Worm (Caenorhabditis elegans) whole organism, midembryonic: Measurements from ENCODE around the gene nxf-1.

ENCODE experiments used
- T22C8.4 ChIP-seq: fragments of 200-800 bp; sonication (Bioruptor generic); IDR thresholded peaks from 2 replicates; pipeline ENCODE4 v1.3.6; 2022; ENCODE audit warnings: missing genetic modification characterization, missing compliant biosample characterization
- cog-1 ChIP-seq: sonication (generic microtip); optimal IDR thresholded peaks from 2 replicates; lab custom pipeline; 2016; ENCODE audit warnings: missing genetic modification characterization, missing compliant biosample characterization
- flt-1 ChIP-seq: fragments of 200-800 bp; sonication (Bioruptor generic); IDR thresholded peaks from 2 replicates; pipeline ENCODE4 v1.3.6; 2022; ENCODE audit warnings: missing genetic modification characterization, missing compliant biosample characterization
- klf-2 ChIP-seq: fragments of 200-800 bp; sonication (Bioruptor generic); conservative IDR thresholded peaks from 2 replicates; pipeline ENCODE4 v1.3.6; 2022; ENCODE audit warnings: missing genetic modification reagents, missing genetic modification characterization, missing compliant biosample characterization
- med-1 ChIP-seq: sonication (generic microtip); optimal IDR thresholded peaks from 2 replicates; lab custom pipeline; 2017; ENCODE audit warnings: missing genetic modification characterization, mild to moderate bottlenecking, missing compliant biosample characterization, antibody characterized with exemption, missing genetic modification reagents; ENCODE audit not compliant: insufficient read depth
- ref-1 ChIP-seq: fragments of 200-800 bp; sonication (Bioruptor generic); conservative IDR thresholded peaks from 2 replicates; pipeline ENCODE4 v1.3.6; 2022; ENCODE audit warnings: missing genetic modification reagents, missing genetic modification characterization, missing compliant biosample characterization
- tab-1 ChIP-seq: fragments of 200-800 bp; sonication (Bioruptor generic); IDR thresholded peaks from 2 replicates; pipeline ENCODE4 v1.3.6; 2022; ENCODE audit warnings: missing genetic modification characterization, missing compliant biosample characterization
- ztf-23 ChIP-seq: fragments of 200-800 bp; sonication (Bioruptor generic); IDR thresholded peaks from 2 replicates; pipeline ENCODE4 v1.3.6; 2022; ENCODE audit warnings: missing genetic modification reagents, missing genetic modification characterization, missing compliant biosample characterization
- ztf-29 ChIP-seq: fragments of 200-800 bp; sonication (Bioruptor generic); IDR thresholded peaks from 2 replicates; pipeline ENCODE4 v1.3.6; 2022; ENCODE audit warnings: missing genetic modification reagents, missing genetic modification characterization, missing compliant biosample characterization

The nxf-1 gene

DNA sequence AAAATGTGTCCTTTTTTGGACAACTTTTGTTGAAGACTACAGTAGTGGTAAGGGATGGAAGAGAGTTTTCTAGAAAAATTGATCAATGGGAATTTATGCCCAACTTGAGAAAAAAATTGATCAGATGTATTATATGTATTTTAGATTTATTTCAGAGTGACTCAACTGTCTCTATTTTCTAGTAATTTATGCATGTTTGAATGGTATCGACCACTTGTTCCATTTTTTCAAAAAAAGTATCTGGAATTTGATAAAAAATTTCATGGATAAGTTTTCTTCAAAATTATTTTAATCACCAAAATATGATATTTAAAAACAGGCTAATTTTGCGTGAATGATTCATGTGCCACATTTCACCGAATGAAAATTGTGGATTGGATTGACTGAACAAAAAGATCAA lies 23.0 kb downstream of the nxf-1 start, which contains the start of gene C15H11.10:
C15H11.10 (plus strand) TSS at position 301 of the 400 bp plus-strand sequence.
- TF ChIP-seq klf-2 (GFP tag; lab: Robert Waterston, UW) (no peak), cog-1 (tag; lab: Kevin White, UChicago) (no peak), T22C8.4 (no peak), ztf-29 (GFP tag; lab: Robert Waterston, UW) (no peak), med-1 (no peak), ref-1 (GFP tag; lab: Robert Waterston, UW) (no peak), tab-1 (no peak), flt-1 (GFP tag; lab: Robert Waterston, UW) (no peak)

DNA sequence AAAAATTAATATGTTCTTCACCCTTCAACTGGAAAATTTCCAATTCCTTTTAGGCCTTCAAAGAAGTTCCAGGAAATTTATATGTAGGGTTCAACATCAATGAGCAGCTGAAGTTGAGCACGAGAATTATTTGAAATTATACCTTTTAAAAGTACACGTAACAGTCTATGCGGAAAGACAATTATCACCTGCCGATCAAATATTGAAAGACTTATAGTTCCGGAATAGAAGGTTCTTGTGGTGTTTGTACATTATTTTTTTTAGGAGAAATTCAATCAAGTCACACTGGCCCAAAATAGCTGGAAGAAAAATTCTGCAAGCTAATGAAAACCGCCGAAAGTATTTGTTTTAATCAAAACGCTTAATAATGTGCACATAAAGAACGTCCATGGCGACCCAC lies 34.6 kb downstream of the nxf-1 start:
- TF ChIP-seq med-1 = no peak
- TF ChIP-seq T22C8.4 = no peak
- TF ChIP-seq klf-2 (GFP tag; lab: Robert Waterston, UW) = no peak
- no peak for TF ChIP-seq ref-1 (GFP tag; lab: Robert Waterston, UW)
- TF ChIP-seq cog-1 (tag; lab: Kevin White, UChicago) = no peak
- no peak for TF ChIP-seq ztf-23

- TF ChIP-seq flt-1 (GFP tag; lab: Robert Waterston, UW) (no peak), ztf-23 (no peak), T22C8.4 (no peak), klf-2 (GFP tag; lab: Robert Waterston, UW) (no peak), ztf-29 (GFP tag; lab: Robert Waterston, UW) (no peak), ref-1 (GFP tag; lab: Robert Waterston, UW) (no peak), cog-1 (tag; lab: Kevin White, UChicago) (no peak)
Measured at ce11 chrV:14378986-14379385, 35.8 kb downstream of the nxf-1 start, which contains the start of gene npr-43. TSS of gene npr-43 (minus strand) at chrV:14379086.

- TF ChIP-seq flt-1 (GFP tag; lab: Robert Waterston, UW) = no peak
- no peak for TF ChIP-seq klf-2 (GFP tag; lab: Robert Waterston, UW)
- no peak for TF ChIP-seq ztf-23
- TF ChIP-seq med-1 = no peak
- no peak for TF ChIP-seq ref-1 (GFP tag; lab: Robert Waterston, UW)
- TF ChIP-seq T22C8.4 = no peak
- no peak for TF ChIP-seq tab-1
- TF ChIP-seq cog-1 (tag; lab: Kevin White, UChicago) = no peak
- TF ChIP-seq ztf-29 (GFP tag; lab: Robert Waterston, UW) = no peak
Measured at ce11 chrV:14378052-14378451, 36.8 kb downstream of the nxf-1 start.

DNA sequence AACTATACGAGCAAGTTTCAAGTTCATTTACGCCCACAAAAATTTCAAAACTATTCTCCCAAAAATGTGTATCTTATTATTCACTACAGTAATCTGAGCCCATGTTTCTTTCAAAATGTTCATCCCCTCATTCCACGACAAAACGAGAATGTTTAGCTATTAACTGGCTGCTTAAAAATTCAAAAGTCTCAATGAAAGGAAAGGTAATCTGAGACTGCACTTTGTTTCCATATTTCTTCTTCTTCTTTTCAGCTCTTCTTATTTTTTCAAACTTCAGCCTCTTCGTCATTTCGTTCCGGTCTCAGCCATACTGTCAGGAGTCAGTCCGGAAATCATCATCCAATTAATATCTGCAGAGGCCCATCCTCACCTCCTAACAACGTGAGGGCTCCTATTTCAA lies 42.0 kb downstream of the nxf-1 start, which contains the start of gene unc-39:
unc-39 (plus strand) TSS at position 301 of the 400 bp plus-strand sequence.
- TF ChIP-seq flt-1 (GFP tag; lab: Robert Waterston, UW) (no peak), klf-2 (GFP tag; lab: Robert Waterston, UW) (no peak), tab-1 (no peak), cog-1 (tag; lab: Kevin White, UChicago) (no peak), ref-1 (GFP tag; lab: Robert Waterston, UW) (no peak), ztf-23 (no peak), T22C8.4 (no peak), med-1 (no peak), ztf-29 (GFP tag; lab: Robert Waterston, UW) (no peak)

DNA sequence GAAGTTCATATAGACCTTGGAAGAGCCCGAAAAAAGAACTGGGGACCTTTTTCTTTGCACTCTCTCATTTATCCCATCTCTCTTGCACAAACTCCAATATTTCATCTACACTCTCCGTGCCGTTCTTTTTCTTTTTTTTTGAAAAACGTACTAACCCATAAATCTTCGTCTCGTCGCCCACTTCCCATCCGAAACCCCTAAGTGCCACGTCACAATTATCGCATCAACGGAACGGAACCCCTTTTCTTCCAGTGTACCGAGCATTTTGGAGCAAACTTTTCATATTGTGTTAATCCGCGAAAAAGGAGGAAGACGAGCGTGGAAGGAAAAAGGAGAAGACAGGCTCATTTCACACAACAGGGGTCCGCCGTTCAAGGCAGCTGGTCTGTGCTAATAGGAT lies 45.4 kb downstream of the nxf-1 start:
- TF ChIP-seq cog-1 (tag; lab: Kevin White, UChicago) (no peak), flt-1 (GFP tag; lab: Robert Waterston, UW) (no peak), ref-1 (GFP tag; lab: Robert Waterston, UW) (no peak), ztf-29 (GFP tag; lab: Robert Waterston, UW) (no peak)

DNA sequence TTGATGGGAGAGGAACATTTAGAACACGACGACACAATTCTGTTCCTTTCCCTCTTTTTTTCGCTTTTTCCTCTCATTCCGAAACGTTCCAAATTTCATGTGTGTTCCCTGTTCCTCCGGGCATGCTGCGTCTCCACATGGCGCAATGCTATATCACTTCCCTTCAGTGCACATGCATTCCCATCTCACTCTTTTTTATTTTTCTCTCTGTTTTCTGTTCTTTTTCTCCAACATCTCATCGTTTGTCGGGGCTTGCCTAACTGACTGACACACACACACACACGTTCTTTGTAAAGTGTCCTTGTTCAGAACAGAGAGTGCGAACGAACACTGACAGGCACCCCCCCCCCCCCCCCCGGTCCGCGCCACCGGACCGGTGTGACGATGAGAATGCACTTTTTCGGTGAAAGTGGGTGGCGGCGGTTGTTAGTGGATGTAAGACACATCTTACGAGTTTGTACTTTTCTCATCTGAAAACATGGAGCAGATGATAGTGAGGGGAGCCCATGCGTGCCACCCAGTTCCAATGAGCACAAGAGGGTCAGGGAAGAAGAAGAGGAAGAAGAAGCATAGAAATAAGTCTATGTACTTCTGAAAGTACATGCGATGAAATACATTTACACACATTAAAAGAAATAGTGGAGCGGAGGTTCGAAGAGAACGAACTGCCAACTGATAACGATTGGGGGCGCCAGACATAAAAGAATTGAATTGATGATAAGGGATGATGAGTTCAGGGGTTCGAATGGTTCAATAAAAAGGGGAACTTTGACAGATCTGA lies 46.4 kb downstream of the nxf-1 start:
- TF ChIP-seq flt-1 (GFP tag; lab: Robert Waterston, UW) = no peak
- TF ChIP-seq T22C8.4 = no peak
- TF ChIP-seq cog-1 (tag; lab: Kevin White, UChicago) = no peak
- TF ChIP-seq klf-2 (GFP tag; lab: Robert Waterston, UW) = no peak
- TF ChIP-seq tab-1 = no peak
- no peak for TF ChIP-seq ztf-29 (GFP tag; lab: Robert Waterston, UW)
- TF ChIP-seq ref-1 (GFP tag; lab: Robert Waterston, UW) = no peak
- no peak for TF ChIP-seq ztf-23
- TF ChIP-seq med-1 = no peak

DNA sequence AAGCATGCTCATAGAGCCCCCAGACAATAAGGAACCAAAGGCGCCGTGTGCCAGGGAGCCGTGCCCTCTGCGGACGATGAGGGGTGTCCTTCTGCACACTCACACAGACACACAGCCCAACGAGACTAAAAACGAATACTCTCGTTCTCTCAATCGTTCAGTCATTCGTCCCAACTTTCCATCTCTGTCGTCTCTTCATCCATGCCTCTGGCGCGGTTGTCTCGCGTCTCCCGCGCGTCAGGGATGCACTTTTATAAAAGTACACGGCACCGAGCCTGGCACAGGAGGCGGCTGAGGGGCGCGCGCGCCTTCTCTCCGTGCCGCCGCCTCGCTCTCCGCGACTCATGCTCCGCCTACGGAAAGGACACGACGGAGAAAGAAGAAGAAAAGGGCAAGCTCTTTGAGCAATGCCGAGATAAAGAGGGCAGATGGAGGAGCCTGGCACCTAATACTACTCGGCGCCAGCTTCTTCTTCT lies 48.3 kb downstream of the nxf-1 start:
- TF ChIP-seq med-1 (no peak), ref-1 (GFP tag; lab: Robert Waterston, UW) (no peak), tab-1 (no peak), ztf-23 (no peak), T22C8.4 (no peak), flt-1 (GFP tag; lab: Robert Waterston, UW) (no peak), ztf-29 (GFP tag; lab: Robert Waterston, UW) (no peak), klf-2 (GFP tag; lab: Robert Waterston, UW) (no peak), cog-1 (tag; lab: Kevin White, UChicago) (no peak)

- TF ChIP-seq ztf-29 (GFP tag; lab: Robert Waterston, UW) (no peak), flt-1 (GFP tag; lab: Robert Waterston, UW) (no peak), ztf-23 (no peak), klf-2 (GFP tag; lab: Robert Waterston, UW) (no peak), cog-1 (tag; lab: Kevin White, UChicago) (no peak), tab-1 (no peak), med-1 (no peak), T22C8.4 (no peak), ref-1 (GFP tag; lab: Robert Waterston, UW) (no peak)
Measured at ce11 chrV:14364586-14365248, 50.1 kb downstream of the nxf-1 start.
